Worm (Caenorhabditis elegans): ENCODE data around the gene F17C8.9.

The F17C8.9 gene

ce11 chrIII:4723922-4724321, 10.2 kb upstream of the F17C8.9 start (continued):
- no peak for TF ChIP-seq nhr-90 (tag; optimal IDR thresholded peaks at IDR 0.05; ENCODE audit: poor library complexity)
- no peak for TF ChIP-seq pag-3 (tag; optimal IDR thresholded peaks at IDR 0.05; ENCODE audit: borderline replicate concordance, insufficient read depth)

ce11 chrIII:4731295-4731988, 2.7 kb upstream of the F17C8.9 start, which contains the start of gene F17C8.3:
Gene F17C8.3, plus strand, starts transcription at chrIII:4731938.
- TF ChIP-seq nhr-20 (tag; optimal IDR thresholded peaks at IDR 0.05) (peak; percentile 30), mdl-1 (tag; optimal IDR thresholded peaks at IDR 0.05) (peak in 1 of 2 experiments; percentile 19), dpl-1 (GFP tag; optimal IDR thresholded peaks at IDR 0.05) (peak in 1 of 3 experiments; percentile 5), pag-3 (tag; optimal IDR thresholded peaks at IDR 0.05; ENCODE audit: borderline replicate concordance, insufficient read depth) (peak; percentile 32), lin-14 (GFP tag; optimal IDR thresholded peaks at IDR 0.05) (peak; percentile 83), nhr-47 (tag; optimal IDR thresholded peaks at IDR 0.05) (peak; percentile 14), dsc-1 (tag; optimal IDR thresholded peaks at IDR 0.05) (peak; percentile 88), aly-2 (tag; optimal IDR thresholded peaks at IDR 0.05) (no peak), swsn-7 (tag; optimal IDR thresholded peaks at IDR 0.05) (peak; percentile 32), fkh-10 (GFP tag; optimal IDR thresholded peaks at IDR 0.05) (no peak), snu-23 (GFP tag; optimal IDR thresholded peaks at IDR 0.05) (peak; percentile 53), fkh-4 (tag; optimal IDR thresholded peaks at IDR 0.05; ENCODE audit: borderline replicate concordance) (peak; percentile 51), nhr-19 (GFP tag; conservative IDR thresholded peaks at IDR 0.05) (peak; percentile 50), mep-1 (tag; optimal IDR thresholded peaks at IDR 0.05) (peak; percentile 20), unc-130 (tag; optimal IDR thresholded peaks at IDR 0.05) (peak; percentile 4), elt-2 (tag; optimal IDR thresholded peaks at IDR 0.05) (no peak), egl-13 (tag; optimal IDR thresholded peaks at IDR 0.05) (no peak), nhr-71 (tag; optimal IDR thresholded peaks at IDR 0.05) (peak; percentile 86), efl-3 (GFP tag; optimal IDR thresholded peaks at IDR 0.05) (no peak), pqm-1 (tag; optimal IDR thresholded peaks at IDR 0.05) (no peak), efl-1 (optimal IDR thresholded peaks at IDR 0.05) (peak in 1 of 2 experiments; percentile 30), efl-1 (GFP tag; optimal IDR thresholded peaks at IDR 0.05 in 1 of 2) (no peak), rnt-1 (tag; optimal IDR thresholded peaks at IDR 0.05) (peak; percentile 56), lsy-2 (tag; optimal IDR thresholded peaks at IDR 0.05) (peak; percentile 54 to 70), lin-39 (tag; optimal IDR thresholded peaks at IDR 0.05) (peak; percentile 51)

ce11 chrIII:4735443-4735842, 1.3 kb downstream of the F17C8.9 start, which contains the start of gene F17C8.7:
Gene F17C8.7, plus strand, starts transcription at chrIII:4735743.
- TF ChIP-seq ceh-8 (GFP tag; optimal IDR thresholded peaks at IDR 0.05) = no peak
- no peak for TF ChIP-seq mef-2 (tag; optimal IDR thresholded peaks at IDR 0.05)
- no peak for TF ChIP-seq efl-1 (optimal IDR thresholded peaks at IDR 0.05)
- no peak for TF ChIP-seq efl-1 (GFP tag; optimal IDR thresholded peaks at IDR 0.05 in 1 of 2)
- no peak for TF ChIP-seq C16A3.4 (tag; optimal IDR thresholded peaks at IDR 0.05)
- TF ChIP-seq tlp-1 (tag; optimal IDR thresholded peaks at IDR 0.05) = no peak
- TF ChIP-seq hlh-17 (GFP tag; optimal IDR thresholded peaks at IDR 0.05; ENCODE audit: borderline replicate concordance) = no peak
- TF ChIP-seq lin-15B (tag; optimal IDR thresholded peaks at IDR 0.05) = no peak
- no peak for TF ChIP-seq zag-1 (tag; optimal IDR thresholded peaks at IDR 0.05)
- no peak for TF ChIP-seq unc-130 (tag; optimal IDR thresholded peaks at IDR 0.05)
- no peak for TF ChIP-seq ztf-4 (tag; optimal IDR thresholded peaks at IDR 0.05)
- TF ChIP-seq unc-62 (GFP tag; optimal IDR thresholded peaks at IDR 0.05) = no peak
- TF ChIP-seq swsn-7 (tag; optimal IDR thresholded peaks at IDR 0.05) = no peak
- TF ChIP-seq aly-2 (tag; optimal IDR thresholded peaks at IDR 0.05) = no peak
- no peak for TF ChIP-seq unc-98 (GFP tag; IDR thresholded peaks at IDR 0.05)
